Worm (Caenorhabditis elegans) whole organism, dauer: Measurements from ENCODE around the gene amx-3.

Experiments
- unc-62 ChIP-seq: sonication (generic microtip); optimal IDR thresholded peaks from 2 replicates; lab custom pipeline; 2017; ENCODE audit warnings: missing biosample characterization, missing genetic modification reagents, missing genetic modification characterization

amx-3 gene

ce11 chrV:20853581-20854161 is 49.8 kb downstream of the amx-3 start, which contains the start of gene F31D4.5:
Gene F31D4.5, plus strand, starts transcription at chrV:20854071.
- TF ChIP-seq unc-62 (GFP tag; lab: Kevin White, UChicago): no peak

- no peak for TF ChIP-seq unc-62 (GFP tag; lab: Kevin White, UChicago)
Measured at ce11 chrV:20851847-20852386, 51.6 kb downstream of the amx-3 start, which contains the start of gene ndua-1. Gene ndua-1, minus strand, starts transcription at chrV:20851897.

- no peak for TF ChIP-seq unc-62 (GFP tag; lab: Kevin White, UChicago)
Measured at ce11 chrV:20850580-20850979, 52.9 kb downstream of the amx-3 start, which contains the start of gene clec-264. Gene clec-264, minus strand, starts transcription at chrV:20850701.
